Fruit fly (Drosophila melanogaster) Kc167 (cell line): ENCODE data around the gene PVRAP.

Experiments
- Myc ChIP-seq: fragments of >200 bp; optimal IDR thresholded peaks from 2 replicates; lab custom pipeline; 2017; ENCODE audit warnings: missing external identifiers
- Sin3A ChIP-seq: fragments of >200 bp; optimal IDR thresholded peaks from 2 replicates; lab custom pipeline; 2018; ENCODE audit warnings: missing external identifiers
- h ChIP-seq: fragments of >200 bp; optimal IDR thresholded peaks from 3 replicates; lab custom pipeline; 2018; ENCODE audit warnings: missing external identifiers
- insv ChIP-seq: fragments of >200 bp; optimal IDR thresholded peaks from 3 replicates; lab custom pipeline; 2018; ENCODE audit warnings: missing external identifiers
- psq ChIP-seq: fragments of >200 bp; optimal IDR thresholded peaks from 2 replicates; lab custom pipeline; 2017; ENCODE audit warnings: missing external identifiers
- ttk ChIP-seq: sonication (Bioruptor generic); optimal IDR thresholded peaks from 2 replicates; lab custom pipeline; 2017; ENCODE audit warnings: missing external identifiers

Gene PVRAP

dm6 chr3L:6034916-6035315 lies 37.9 kb downstream of the PVRAP start, which contains the start of gene yip7:
yip7 (plus strand) TSS chr3L:6035216.
- no peak for TF ChIP-seq h (lab: Kevin White, UChicago)

- TF ChIP-seq psq (lab: Kevin White, UChicago): no peak
- TF ChIP-seq Sin3A (lab: Kevin White, UChicago): no peak
- TF ChIP-seq ttk (lab: Kevin White, UChicago): no peak
- no peak for TF ChIP-seq insv (lab: Kevin White, UChicago)
- TF ChIP-seq h (lab: Kevin White, UChicago): no peak
- no peak for TF ChIP-seq Myc (lab: Kevin White, UChicago)
Observed at dm6 chr3L:6036141-6036540, 39.1 kb downstream of the PVRAP start.

- TF ChIP-seq ttk (lab: Kevin White, UChicago): no peak
Observed at dm6 chr3L:6036811-6037210, 39.8 kb downstream of the PVRAP start, which contains the start of gene CG6462. CG6462 (plus strand) TSS chr3L:6037111.

- TF ChIP-seq psq (lab: Kevin White, UChicago) (no peak), ttk (lab: Kevin White, UChicago) (no peak)
Observed at dm6 chr3L:6038720-6039205, 41.8 kb downstream of the PVRAP start, which contains the start of gene Jon65Aiv. Jon65Aiv (plus strand) TSS chr3L:6039155.

dm6 chr3L:6050230-6050807 lies 53.3 kb downstream of the PVRAP start, which contains the start of gene Jon65Aiii:
Jon65Aiii (plus strand) TSS chr3L:6050757.
- TF ChIP-seq psq (lab: Kevin White, UChicago): no peak
- TF ChIP-seq insv (lab: Kevin White, UChicago): no peak
- no peak for TF ChIP-seq Myc (lab: Kevin White, UChicago)
- TF ChIP-seq h (lab: Kevin White, UChicago): no peak
- no peak for TF ChIP-seq Sin3A (lab: Kevin White, UChicago)
- TF ChIP-seq ttk (lab: Kevin White, UChicago): no peak

- no peak for TF ChIP-seq h (lab: Kevin White, UChicago)
- no peak for TF ChIP-seq insv (lab: Kevin White, UChicago)
- no peak for TF ChIP-seq ttk (lab: Kevin White, UChicago)
- TF ChIP-seq Sin3A (lab: Kevin White, UChicago): no peak
- no peak for TF ChIP-seq Myc (lab: Kevin White, UChicago)
- TF ChIP-seq psq (lab: Kevin White, UChicago): no peak
Observed at dm6 chr3L:6052021-6052420, 55.0 kb downstream of the PVRAP start, which contains the start of gene Jon65Aii. Jon65Aii (plus strand) TSS chr3L:6052321.

dm6 chr3L:6054343-6054742 lies 57.3 kb downstream of the PVRAP start, which contains the start of gene Jon65Ai:
Jon65Ai (minus strand) TSS chr3L:6054443.
- no peak for TF ChIP-seq h (lab: Kevin White, UChicago)
- no peak for TF ChIP-seq ttk (lab: Kevin White, UChicago)
- TF ChIP-seq psq (lab: Kevin White, UChicago): no peak
- no peak for TF ChIP-seq insv (lab: Kevin White, UChicago)
- TF ChIP-seq Myc (lab: Kevin White, UChicago): no peak
- TF ChIP-seq Sin3A (lab: Kevin White, UChicago): no peak

- TF ChIP-seq h (lab: Kevin White, UChicago) (no peak), Myc (lab: Kevin White, UChicago) (no peak), ttk (lab: Kevin White, UChicago) (no peak), insv (lab: Kevin White, UChicago) (no peak), psq (lab: Kevin White, UChicago) (no peak), Sin3A (lab: Kevin White, UChicago) (no peak)
Observed at dm6 chr3L:6054803-6055202, 57.8 kb downstream of the PVRAP start, which contains the start of gene tant. tant (plus strand) TSS chr3L:6055136.

- no peak for TF ChIP-seq insv (lab: Kevin White, UChicago)
- no peak for TF ChIP-seq psq (lab: Kevin White, UChicago)
- no peak for TF ChIP-seq h (lab: Kevin White, UChicago)
- no peak for TF ChIP-seq Myc (lab: Kevin White, UChicago)
- no peak for TF ChIP-seq Sin3A (lab: Kevin White, UChicago)
- TF ChIP-seq ttk (lab: Kevin White, UChicago): no peak
Observed at dm6 chr3L:6059062-6059708, 62.2 kb downstream of the PVRAP start, which contains the start of gene CG6592. CG6592 (plus strand) TSS chr3L:6059658.

- TF ChIP-seq ttk (lab: Kevin White, UChicago) (no peak), psq (lab: Kevin White, UChicago) (no peak), Sin3A (lab: Kevin White, UChicago) (no peak), Myc (lab: Kevin White, UChicago) (no peak), insv (lab: Kevin White, UChicago) (no peak)
Observed at dm6 chr3L:6062860-6063607, 66.0 kb downstream of the PVRAP start, which contains the start of gene CG10472. CG10472 (minus strand) TSS chr3L:6062910.

dm6 chr3L:6065881-6066389 lies 68.9 kb downstream of the PVRAP start, which contains the start of gene CG42269:
CG42269 (plus strand) TSS chr3L:6066296.
- no peak for TF ChIP-seq ttk (lab: Kevin White, UChicago)
- no peak for TF ChIP-seq h (lab: Kevin White, UChicago)
- no peak for TF ChIP-seq Myc (lab: Kevin White, UChicago)
- no peak for TF ChIP-seq psq (lab: Kevin White, UChicago)
